Fruit fly (Drosophila melanogaster) whole organism, embryonic: Measurements from ENCODE around the gene rt.

ENCODE experiments used
- CG13287 ChIP-seq: fragments of 200-800 bp; sonication (Bioruptor generic); IDR thresholded peaks from 2 replicates; pipeline ENCODE4 v1.3.6; 2022; ENCODE audit warnings: missing biosample characterization, missing genetic modification characterization; ENCODE audit not compliant: partially characterized antibody
- CG13775 ChIP-seq: fragments of 200-800 bp; sonication (Bioruptor generic); optimal IDR thresholded peaks from 3 replicates; lab custom pipeline; 2017; ENCODE audit warnings: missing biosample characterization, mild to moderate bottlenecking, missing genetic modification characterization
- CG14050 ChIP-seq: fragments of 200-800 bp; sonication (Bioruptor generic); IDR thresholded peaks from 3 replicates; pipeline ENCODE4 v1.3.6; 2022; ENCODE audit warnings: missing biosample characterization, missing genetic modification characterization
- CG14441 ChIP-seq: fragments of 200-800 bp; sonication (Bioruptor generic); IDR thresholded peaks from 2 replicates; pipeline ENCODE4 v1.3.6; 2022; ENCODE audit warnings: missing biosample characterization, missing genetic modification characterization
- CG15479 ChIP-seq: fragments of 200-800 bp; sonication (Bioruptor generic); optimal IDR thresholded peaks from 3 replicates; lab custom pipeline; 2019; ENCODE audit warnings: missing biosample characterization, mild to moderate bottlenecking, missing genetic modification characterization, moderate library complexity
- CG15514 ChIP-seq: fragments of 200-800 bp; sonication (Bioruptor generic); optimal IDR thresholded peaks from 3 replicates; lab custom pipeline; 2017; ENCODE audit warnings: missing biosample characterization, missing genetic modification characterization, mild to moderate bottlenecking, moderate library complexity, missing genetic modification reagents
- CG1602 ChIP-seq: fragments of 200-800 bp; sonication (Bioruptor generic); optimal IDR thresholded peaks from 3 replicates; lab custom pipeline; 2016; ENCODE audit warnings: missing biosample characterization, missing genetic modification characterization
- CG16863 ChIP-seq: fragments of 200-800 bp; sonication (Bioruptor generic); optimal IDR thresholded peaks from 3 replicates; lab custom pipeline; 2016; ENCODE audit warnings: missing biosample characterization, missing genetic modification characterization
- CG1792 ChIP-seq: fragments of 200-800 bp; sonication (Bioruptor generic); optimal IDR thresholded peaks from 2 replicates; lab custom pipeline; 2016; ENCODE audit warnings: missing biosample characterization, missing genetic modification characterization
- CG2202 ChIP-seq: fragments of 200-800 bp; sonication (Bioruptor generic); optimal IDR thresholded peaks from 2 replicates; lab custom pipeline; 2018; ENCODE audit warnings: missing biosample characterization, mild to moderate bottlenecking, missing genetic modification characterization
- CG32532 ChIP-seq: fragments of 200-800 bp; sonication (Bioruptor generic); IDR thresholded peaks from 2 replicates; pipeline ENCODE4 v1.3.6; 2022; ENCODE audit warnings: missing biosample characterization, missing genetic modification characterization
- CG32772 ChIP-seq: fragments of 200-800 bp; sonication (Bioruptor generic); IDR thresholded peaks from 2 replicates; pipeline ENCODE4 v1.3.6; 2022; ENCODE audit warnings: missing biosample characterization, missing genetic modification characterization
- CG34376 ChIP-seq: fragments of 200-800 bp; sonication (Bioruptor generic); optimal IDR thresholded peaks from 2 replicates; lab custom pipeline; 2018; ENCODE audit warnings: missing biosample characterization, mild to moderate bottlenecking, missing genetic modification characterization
- CG3847 ChIP-seq: fragments of 200-800 bp; sonication (Bioruptor generic); IDR thresholded peaks from 2 replicates; pipeline ENCODE4 v1.3.6; 2022; ENCODE audit warnings: missing biosample characterization, missing genetic modification characterization
- CG4360 ChIP-seq: fragments of 200-800 bp; sonication (Bioruptor generic); IDR thresholded peaks from 2 replicates; pipeline ENCODE4 v1.3.6; 2022; ENCODE audit warnings: missing biosample characterization, missing genetic modification characterization
- CG6689 ChIP-seq: fragments of 200-800 bp; sonication (Bioruptor generic); IDR thresholded peaks from 2 replicates; pipeline ENCODE4 v1.3.6; 2022; ENCODE audit warnings: missing biosample characterization, missing genetic modification characterization
- CG6791 ChIP-seq: fragments of 200-800 bp; sonication (Bioruptor generic); IDR thresholded peaks from 3 replicates; pipeline ENCODE4 v1.3.6; 2022; ENCODE audit warnings: missing biosample characterization, missing genetic modification characterization; ENCODE audit not compliant: partially characterized antibody
- CG6854 ChIP-seq: fragments of 200-800 bp; sonication (Bioruptor generic); optimal IDR thresholded peaks from 3 replicates; lab custom pipeline; 2017; ENCODE audit warnings: missing biosample characterization, mild to moderate bottlenecking, missing genetic modification characterization
- CG9932 ChIP-seq: fragments of 200-800 bp; sonication (Bioruptor generic); IDR thresholded peaks from 2 replicates; pipeline ENCODE4 v1.3.6; 2022; ENCODE audit warnings: missing biosample characterization, missing genetic modification characterization
- E2f1 ChIP-seq: fragments of 200-800 bp; sonication (Bioruptor generic); IDR thresholded peaks from 2 replicates; pipeline ENCODE4 v1.3.6; 2022; ENCODE audit warnings: missing biosample characterization, missing genetic modification characterization
- ERR ChIP-seq: fragments of 200-800 bp; sonication (Bioruptor generic); optimal IDR thresholded peaks from 2 replicates; lab custom pipeline; 2016; ENCODE audit warnings: missing biosample characterization, missing genetic modification characterization
- Eip74EF ChIP-seq, 2 experiments: fragments of 200-800 bp in 1 of 2; fragments of >200 bp in 1 of 2; sonication (Bioruptor generic) in 1 of 2; optimal IDR thresholded peaks; 2 replicates each; lab custom pipeline; 2017 to 2019; ENCODE audit warnings: missing biosample characterization in 2 of 2, missing genetic modification characterization in 2 of 2, mild to moderate bottlenecking in 1 of 2, moderate library complexity in 1 of 2
- GATAe ChIP-seq: fragments of 200-800 bp; sonication (Bioruptor generic); conservative IDR thresholded peaks from 2 replicates; pipeline ENCODE4 v1.3.6; 2022; ENCODE audit warnings: missing biosample characterization, missing genetic modification characterization
- HLHmδ ChIP-seq: fragments of 200-800 bp; sonication (Bioruptor generic); optimal IDR thresholded peaks from 2 replicates; lab custom pipeline; 2018; ENCODE audit warnings: missing biosample characterization, mild to moderate bottlenecking, missing genetic modification characterization, moderate library complexity
- Hr78 ChIP-seq, 2 experiments: fragments of 200-800 bp in 1 of 2; fragments of >200 bp in 1 of 2; sonication (Bioruptor generic) in 1 of 2; optimal IDR thresholded peaks; 2 replicates each; lab custom pipeline; 2017 to 2019; ENCODE audit warnings: missing biosample characterization in 2 of 2, missing genetic modification characterization in 2 of 2, mild to moderate bottlenecking in 1 of 2, moderate library complexity in 1 of 2
- Med ChIP-seq: fragments of 200-800 bp; sonication (Bioruptor generic); peaks from one replicate; lab custom pipeline; 2016; ENCODE audit warnings: missing biosample characterization, missing genetic modification characterization, mild to moderate bottlenecking, inconsistent platforms, moderate library complexity
- Meics ChIP-seq: fragments of 200-800 bp; sonication (Bioruptor generic); optimal IDR thresholded peaks from 2 replicates; lab custom pipeline; 2017; ENCODE audit warnings: missing biosample characterization, mild to moderate bottlenecking, missing genetic modification characterization
- Usf ChIP-seq: fragments of 200-800 bp; sonication (Bioruptor generic); optimal IDR thresholded peaks from 2 replicates; lab custom pipeline; 2017; ENCODE audit warnings: missing genotype, missing biosample characterization, missing genetic modification characterization
- Vsx1 ChIP-seq: fragments of 200-800 bp; sonication (Bioruptor generic); optimal IDR thresholded peaks from 2 replicates; lab custom pipeline; 2017; ENCODE audit warnings: missing biosample characterization, mild to moderate bottlenecking, missing genetic modification characterization, missing genetic modification reagents
- amos ChIP-seq: fragments of 200-800 bp; sonication (Bioruptor generic); IDR thresholded peaks from 2 replicates; pipeline ENCODE4 v1.3.6; 2022; ENCODE audit warnings: missing biosample characterization, missing genetic modification characterization; ENCODE audit not compliant: partially characterized antibody
- chinmo ChIP-seq: fragments of 200-800 bp; sonication (Bioruptor generic); IDR thresholded peaks from 4 replicates; pipeline ENCODE4 v1.3.6; 2022; ENCODE audit warnings: missing biosample characterization, missing genetic modification characterization; ENCODE audit not compliant: partially characterized antibody
- fd102C ChIP-seq: fragments of 200-800 bp; sonication (Bioruptor generic); optimal IDR thresholded peaks from 2 replicates; lab custom pipeline; 2018; ENCODE audit warnings: missing biosample characterization, mild to moderate bottlenecking, missing genetic modification characterization, moderate library complexity
- ftz-f1 ChIP-seq: fragments of 200-800 bp; sonication (Bioruptor generic); optimal IDR thresholded peaks from 2 replicates; lab custom pipeline; 2016; ENCODE audit warnings: missing biosample characterization, missing genetic modification characterization
- her ChIP-seq: fragments of 200-800 bp; sonication (Bioruptor generic); optimal IDR thresholded peaks from 2 replicates; lab custom pipeline; 2016; ENCODE audit warnings: missing biosample characterization, missing genetic modification characterization
- jing ChIP-seq: fragments of 200-800 bp; sonication (Bioruptor generic); optimal IDR thresholded peaks from 2 replicates; lab custom pipeline; 2018; ENCODE audit warnings: missing biosample characterization, mild to moderate bottlenecking, missing genetic modification characterization
- kni ChIP-seq: fragments of 200-800 bp; sonication (Bioruptor generic); optimal IDR thresholded peaks from 3 replicates; lab custom pipeline; 2017; ENCODE audit warnings: mild to moderate bottlenecking, missing biosample characterization, missing genetic modification reagents, missing genetic modification characterization
- mam ChIP-seq: fragments of 200-800 bp; sonication (Bioruptor generic); optimal IDR thresholded peaks from 3 replicates; lab custom pipeline; 2016; ENCODE audit warnings: missing biosample characterization, missing genetic modification characterization
- org-1 ChIP-seq: fragments of 200-800 bp; sonication (Bioruptor generic); optimal IDR thresholded peaks from 2 replicates; lab custom pipeline; 2017; ENCODE audit warnings: missing biosample characterization, missing genetic modification characterization
- sens ChIP-seq: fragments of 200-800 bp; sonication (Bioruptor generic); peaks from one replicate; lab custom pipeline; 2016; ENCODE audit warnings: missing biosample characterization, missing genetic modification characterization
- shn ChIP-seq: fragments of 200-800 bp; sonication (Bioruptor generic); optimal IDR thresholded peaks from 3 replicates; lab custom pipeline; 2016; ENCODE audit warnings: missing biosample characterization, missing genetic modification characterization
- z ChIP-seq: fragments of 200-800 bp; sonication (Bioruptor generic); IDR thresholded peaks from 3 replicates; pipeline ENCODE4 v1.3.6; 2022; ENCODE audit warnings: missing biosample characterization, missing genetic modification characterization

Gene rt

DNA sequence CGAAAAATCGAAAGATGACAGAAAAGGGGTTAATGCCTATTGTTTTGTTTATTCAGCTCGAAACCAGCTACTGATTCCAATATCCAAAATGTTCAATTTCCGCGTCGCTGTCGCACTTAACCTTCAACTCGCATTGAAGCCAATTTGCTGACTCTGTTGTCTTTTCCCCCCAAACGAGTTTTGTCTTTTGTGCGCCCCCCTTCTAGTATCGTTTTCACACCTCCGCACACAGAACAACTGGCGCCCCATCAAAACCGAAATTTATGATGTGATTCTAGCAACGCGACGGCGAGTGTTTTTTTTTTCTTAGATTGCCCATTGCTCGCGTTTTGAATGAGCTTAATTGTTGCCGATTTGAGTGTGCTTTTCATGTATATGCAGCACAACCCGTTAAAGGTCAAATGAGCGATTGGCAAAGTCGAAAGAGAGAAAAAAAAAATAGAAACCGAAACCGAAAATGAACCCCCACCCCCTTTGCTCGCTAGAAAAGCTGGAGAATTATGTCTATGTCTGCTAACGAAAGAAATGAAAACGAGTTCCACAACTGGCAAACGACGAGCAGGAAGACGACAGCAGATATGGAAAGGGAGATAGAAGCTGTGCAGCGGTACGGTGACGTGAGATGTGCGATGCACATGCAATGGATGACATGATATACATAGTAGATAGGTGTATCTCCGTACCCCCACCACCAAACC lies 37.1 kb downstream of the rt start (continued):
- TF ChIP-seq Usf (GFP tag; lab: Kevin White, UChicago): no peak
- peak; percentile 75 for TF ChIP-seq ftz-f1 (GFP tag; lab: Kevin White, UChicago)
- no peak for TF ChIP-seq CG16863 (GFP tag; lab: Kevin White, UChicago)
- peak in 1 of 2 experiments; percentile 49 for TF ChIP-seq Hr78 (GFP tag; optimal IDR thresholded peaks at IDR 0.05; lab: Kevin White, UChicago)
- TF ChIP-seq kni: peak; percentile 67
- TF ChIP-seq Vsx1 (GFP tag; lab: Kevin White, UChicago): peak; percentile 48
- no peak for TF ChIP-seq CG2202 (tag; lab: Kevin White, UChicago)
- TF ChIP-seq CG14050 (GFP tag; lab: Robert Waterston, UW): no peak
- TF ChIP-seq CG32532 (GFP tag; lab: Robert Waterston, UW): peak; percentile 21; the same call in 1 of the 2 replicates
- TF ChIP-seq E2f1 (GFP tag; lab: Robert Waterston, UW): peak; percentile 7; the same call in 1 of the 2 replicates
- TF ChIP-seq CG15479 (GFP tag; lab: Kevin White, UChicago): no peak
- no peak for TF ChIP-seq GATAe
- TF ChIP-seq CG32772 (GFP tag; lab: Robert Waterston, UW): 0 out of 2 replicates have a peak, but pooled peaks have one; percentile 10
- peak; percentile 6; the same call in 1 of the 2 replicates for TF ChIP-seq CG13287 (GFP tag; lab: Robert Waterston, UW)
- TF ChIP-seq CG13775: no peak
- TF ChIP-seq CG14441 (GFP tag; lab: Robert Waterston, UW): 0 out of 2 replicates have a peak, but pooled peaks have one; percentile 16
- no peak for TF ChIP-seq CG4360 (GFP tag; lab: Robert Waterston, UW)
- TF ChIP-seq jing (GFP tag; lab: Kevin White, UChicago): no peak
- no peak for TF ChIP-seq CG6791 (GFP tag; lab: Robert Waterston, UW)
- no peak for TF ChIP-seq mam (GFP tag; lab: Kevin White, UChicago)
- TF ChIP-seq Meics (GFP tag; lab: Kevin White, UChicago): peak; percentile 23
- TF ChIP-seq CG6854 (GFP tag; lab: Kevin White, UChicago): no peak
- TF ChIP-seq CG15514 (GFP tag; lab: Kevin White, UChicago): peak; percentile 41
- TF ChIP-seq sens (GFP tag; lab: Kevin White, UChicago): peak; percentile 39
- TF ChIP-seq chinmo (GFP tag; lab: Robert Waterston, UW): peak; percentile 93
- TF ChIP-seq CG1792 (GFP tag; lab: Kevin White, UChicago): no peak
- TF ChIP-seq CG34376 (GFP tag; lab: Kevin White, UChicago): peak; percentile 14
- TF ChIP-seq amos (GFP tag; lab: Robert Waterston, UW): no peak
- TF ChIP-seq Eip74EF (GFP tag; optimal IDR thresholded peaks at IDR 0.05; lab: Kevin White, UChicago): peak in 1 of 2 experiments; percentile 69
- no peak for TF ChIP-seq org-1 (GFP tag; lab: Kevin White, UChicago)
- peak; percentile 23 for TF ChIP-seq her (GFP tag; lab: Kevin White, UChicago)
- no peak for TF ChIP-seq CG6689 (GFP tag; lab: Robert Waterston, UW)
- TF ChIP-seq shn: no peak
- no peak for TF ChIP-seq fd102C (GFP tag; lab: Kevin White, UChicago)
- TF ChIP-seq ERR: peak; percentile 30
- peak; percentile 17; the same call in 1 of the 2 replicates for TF ChIP-seq CG3847 (GFP tag; lab: Robert Waterston, UW)
- no peak for TF ChIP-seq CG1602 (GFP tag; lab: Kevin White, UChicago)
- peak; percentile 29; the same call in 1 of the 2 replicates for TF ChIP-seq CG9932
- peak; percentile 89 for TF ChIP-seq Med (GFP tag; lab: Kevin White, UChicago)
- peak; percentile 37; the same call in 1 of the 3 replicates for TF ChIP-seq z (GFP tag; lab: Robert Waterston, UW)
- TF ChIP-seq HLHmδ: no peak
